Worm (Caenorhabditis elegans) whole organism, late embryonic: Measurements from ENCODE around the gene sri-51.

Experiments used
- C38D4.7 ChIP-seq: fragments of 200-800 bp; sonication (Bioruptor generic); optimal IDR thresholded peaks from 2 replicates; lab custom pipeline; 2018; ENCODE audit warnings: mild to moderate bottlenecking, missing genetic modification characterization, moderate library complexity, missing compliant biosample characterization
- F13H6.1 ChIP-seq: sonication (generic microtip); optimal IDR thresholded peaks from 2 replicates; lab custom pipeline; 2016; ENCODE audit warnings: missing genetic modification characterization, missing compliant biosample characterization
- K02D7.2 ChIP-seq: sonication (generic microtip); optimal IDR thresholded peaks from 2 replicates; lab custom pipeline; 2017; ENCODE audit warnings: mild to moderate bottlenecking, missing genetic modification characterization, missing compliant biosample characterization
- Y22D7AL.16 ChIP-seq: sonication (generic microtip); optimal IDR thresholded peaks from 2 replicates; lab custom pipeline; 2016; ENCODE audit warnings: missing genetic modification characterization, missing compliant biosample characterization
- ama-1 ChIP-seq: fragments of 150-350 bp; optimal IDR thresholded peaks from 2 replicates; lab custom pipeline; 2014
- ceh-14 ChIP-seq: sonication (generic microtip); optimal IDR thresholded peaks from 2 replicates; lab custom pipeline; 2016; ENCODE audit warnings: missing genotype, missing genetic modification characterization, missing compliant biosample characterization
- ceh-18 ChIP-seq: sonication (generic microtip); optimal IDR thresholded peaks from 2 replicates; lab custom pipeline; 2016; ENCODE audit warnings: missing genetic modification characterization, missing compliant biosample characterization
- ceh-19 ChIP-seq: fragments of 200-800 bp; sonication (Bioruptor generic); optimal IDR thresholded peaks from 2 replicates; lab custom pipeline; 2018; ENCODE audit warnings: mild to moderate bottlenecking, missing genetic modification characterization, missing compliant biosample characterization
- ceh-22 ChIP-seq: sonication (generic microtip); optimal IDR thresholded peaks from 2 replicates; lab custom pipeline; 2017; ENCODE audit warnings: missing biosample characterization, missing genetic modification characterization
- ceh-24 ChIP-seq: sonication (generic microtip); optimal IDR thresholded peaks from 2 replicates; lab custom pipeline; 2016; ENCODE audit warnings: mild to moderate bottlenecking, missing genetic modification characterization, missing compliant biosample characterization
- ceh-30 ChIP-seq: fragments of 150-350 bp; optimal IDR thresholded peaks from 2 replicates; lab custom pipeline; 2014; ENCODE audit warnings: missing biosample characterization, missing genetic modification characterization
- ceh-34 ChIP-seq: sonication (generic microtip); optimal IDR thresholded peaks from 2 replicates; lab custom pipeline; 2016; ENCODE audit warnings: mild to moderate bottlenecking, missing genetic modification characterization, missing compliant biosample characterization
- ceh-45 ChIP-seq: fragments of 200-800 bp; sonication (Bioruptor generic); IDR thresholded peaks from 2 replicates; pipeline ENCODE4 v1.3.6; 2022; ENCODE audit warnings: missing genetic modification reagents, missing genetic modification characterization, missing compliant biosample characterization
- ceh-48 ChIP-seq: sonication (generic microtip); optimal IDR thresholded peaks from 2 replicates; lab custom pipeline; 2016; ENCODE audit warnings: missing genetic modification characterization, inconsistent platforms, missing compliant biosample characterization
- ceh-6 ChIP-seq: fragments of 200-800 bp; sonication (Bioruptor generic); optimal IDR thresholded peaks from 2 replicates; lab custom pipeline; 2018; ENCODE audit warnings: mild to moderate bottlenecking, missing genetic modification characterization, missing compliant biosample characterization
- dmd-4 ChIP-seq: sonication (generic microtip); optimal IDR thresholded peaks from 2 replicates; lab custom pipeline; 2016; ENCODE audit warnings: borderline replicate concordance, missing genetic modification characterization, missing compliant biosample characterization
- dve-1 ChIP-seq: sonication (generic microtip); optimal IDR thresholded peaks from 2 replicates; lab custom pipeline; 2017; ENCODE audit warnings: antibody characterized with exemption, mild to moderate bottlenecking, missing genetic modification characterization, missing compliant biosample characterization
- elt-4 ChIP-seq: sonication (generic microtip); optimal IDR thresholded peaks from 2 replicates; lab custom pipeline; 2016; ENCODE audit warnings: missing genetic modification characterization, missing compliant biosample characterization
- eyg-1 ChIP-seq: sonication (generic microtip); optimal IDR thresholded peaks from 2 replicates; lab custom pipeline; 2016; ENCODE audit warnings: missing genotype, missing genetic modification characterization, missing compliant biosample characterization
- fkh-10 ChIP-seq: fragments of 150-350 bp; optimal IDR thresholded peaks from 2 replicates; lab custom pipeline; 2014; ENCODE audit warnings: missing biosample characterization, missing genetic modification reagents, missing genetic modification characterization
- fkh-6 ChIP-seq: sonication (generic microtip); optimal IDR thresholded peaks from 2 replicates; lab custom pipeline; 2016; ENCODE audit warnings: missing genetic modification characterization, missing compliant biosample characterization
- hlh-8 ChIP-seq: sonication (generic microtip); optimal IDR thresholded peaks from 2 replicates; lab custom pipeline; 2016; ENCODE audit warnings: missing genotype, missing genetic modification characterization, missing compliant biosample characterization
- lin-11 ChIP-seq: fragments of 200-800 bp; sonication (Bioruptor generic); optimal IDR thresholded peaks from 2 replicates; lab custom pipeline; 2018; ENCODE audit warnings: mild to moderate bottlenecking, missing genetic modification characterization, missing compliant biosample characterization
- madf-2 ChIP-seq: sonication (generic microtip); optimal IDR thresholded peaks from 2 replicates; lab custom pipeline; 2017; ENCODE audit warnings: missing genetic modification characterization, missing compliant biosample characterization
- odd-2 ChIP-seq: sonication (generic microtip); optimal IDR thresholded peaks from 2 replicates; lab custom pipeline; 2017; ENCODE audit warnings: antibody characterized with exemption, mild to moderate bottlenecking, missing genetic modification characterization, missing compliant biosample characterization
- pax-1 ChIP-seq: fragments of 150-350 bp; optimal IDR thresholded peaks from 2 replicates; lab custom pipeline; 2014; ENCODE audit warnings: missing biosample characterization, missing genetic modification characterization
- pha-2 ChIP-seq: sonication (generic microtip); optimal IDR thresholded peaks from 2 replicates; lab custom pipeline; 2017; ENCODE audit warnings: mild to moderate bottlenecking, missing genetic modification characterization, missing compliant biosample characterization
- pqm-1 ChIP-seq: sonication (generic microtip); optimal IDR thresholded peaks from 2 replicates; lab custom pipeline; 2016; ENCODE audit warnings: missing genetic modification characterization, missing compliant biosample characterization
- pros-1 ChIP-seq: fragments of 150-350 bp; optimal IDR thresholded peaks from 2 replicates; lab custom pipeline; 2014; ENCODE audit warnings: missing biosample characterization, missing genetic modification reagents, missing genetic modification characterization
- sdc-2 ChIP-seq: sonication (generic microtip); optimal IDR thresholded peaks from 2 replicates; lab custom pipeline; 2016; ENCODE audit warnings: missing genotype, missing genetic modification characterization, missing compliant biosample characterization
- syd-9 ChIP-seq: sonication (generic microtip); optimal IDR thresholded peaks from 2 replicates; lab custom pipeline; 2016; ENCODE audit warnings: mild to moderate bottlenecking, missing genetic modification characterization, moderate library complexity, missing compliant biosample characterization
- tbx-2 ChIP-seq: sonication (generic microtip); optimal IDR thresholded peaks from 2 replicates; lab custom pipeline; 2016; ENCODE audit warnings: missing genetic modification characterization, missing compliant biosample characterization
- unc-3 ChIP-seq, 2 experiments: fragments of 200-800 bp in 1 of 2; sonication (Bioruptor generic) in 1 of 2; sonication (generic microtip) in 1 of 2; conservative IDR thresholded peaks in 1 of 2; optimal IDR thresholded peaks in 1 of 2; 2 replicates each; pipeline versions ENCODE4 v1.3.6 to Lab custom; 2016 to 2022; ENCODE audit warnings: missing compliant biosample characterization in 2 of 2, missing genetic modification characterization in 2 of 2, missing genetic modification reagents in 1 of 2
- unc-42 ChIP-seq: sonication (generic microtip); optimal IDR thresholded peaks from 2 replicates; lab custom pipeline; 2016; ENCODE audit warnings: missing genotype, missing genetic modification characterization, missing compliant biosample characterization
- unc-55 ChIP-seq: sonication (generic microtip); optimal IDR thresholded peaks from 2 replicates; lab custom pipeline; 2017; ENCODE audit warnings: missing biosample characterization, missing genetic modification reagents, missing genetic modification characterization
- zip-5 ChIP-seq: sonication (generic microtip); optimal IDR thresholded peaks from 2 replicates; lab custom pipeline; 2016; ENCODE audit warnings: missing genetic modification characterization, missing compliant biosample characterization
- ztf-16 ChIP-seq: sonication (generic microtip); optimal IDR thresholded peaks from 2 replicates; lab custom pipeline; 2017; ENCODE audit warnings: missing genetic modification characterization, missing compliant biosample characterization

sri-51 gene

DNA sequence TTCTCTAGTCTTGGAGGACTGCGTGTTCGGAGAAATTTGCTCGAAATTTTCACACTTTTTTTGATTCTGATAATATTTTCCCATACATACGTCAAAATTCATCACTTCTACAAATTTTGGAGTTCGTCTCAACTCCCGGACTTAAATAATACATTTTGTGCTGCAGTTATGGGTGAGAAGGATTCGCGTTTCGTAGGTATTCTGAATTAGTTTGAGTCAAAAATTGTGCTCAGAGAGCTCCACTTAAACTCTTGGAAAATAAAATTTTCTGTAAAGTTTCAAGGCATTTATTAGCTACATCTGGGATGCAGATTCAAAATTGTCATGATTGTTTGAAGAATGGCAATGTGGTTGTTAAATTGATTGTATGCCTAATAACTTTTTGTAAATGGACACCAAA lies 15.0 kb upstream of the sri-51 start, which contains the start of gene ZC239.4:
TSS of gene ZC239.4 (plus strand) at position 301 of the 400 bp plus-strand sequence.
- TF ChIP-seq odd-2: no peak
- TF ChIP-seq ceh-34 (tag; lab: Kevin White, UChicago): no peak
- TF ChIP-seq syd-9 (tag; lab: Kevin White, UChicago): no peak
- TF ChIP-seq ceh-24 (tag; lab: Kevin White, UChicago): no peak
- TF ChIP-seq K02D7.2 (tag; lab: Kevin White, UChicago): no peak
- no peak for TF ChIP-seq Y22D7AL.16
- TF ChIP-seq C38D4.7 (GFP tag; lab: Kevin White, UChicago): no peak
- TF ChIP-seq ceh-48 (tag; lab: Kevin White, UChicago): no peak
- TF ChIP-seq unc-3 (GFP tag; conservative IDR thresholded peaks at IDR 0.05; lab: Robert Waterston, UW): no peak
- TF ChIP-seq unc-3 (tag; optimal IDR thresholded peaks at IDR 0.05; lab: Kevin White, UChicago): no peak
- TF ChIP-seq pax-1 (tag; lab: Kevin White, UChicago): no peak
- TF ChIP-seq hlh-8 (tag; lab: Kevin White, UChicago): no peak
- TF ChIP-seq ceh-19: no peak

DNA sequence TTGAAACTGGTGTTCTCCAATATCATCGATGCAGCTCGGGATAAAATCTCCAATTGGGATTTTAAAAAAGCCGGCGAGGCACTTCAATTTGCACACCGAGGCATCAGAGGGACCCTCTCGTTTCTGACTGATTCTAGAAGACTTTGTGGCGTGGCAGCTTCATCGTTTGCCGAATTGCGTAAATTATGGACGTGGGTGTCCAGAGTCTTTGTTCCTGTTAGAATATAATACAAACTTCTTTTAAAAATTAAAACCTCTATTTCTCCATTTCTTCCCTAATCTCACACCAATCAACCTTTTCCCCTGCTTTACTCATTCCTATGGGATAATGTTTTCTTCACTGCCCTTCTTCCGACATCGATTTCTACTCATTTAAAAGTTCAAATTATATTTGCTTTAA lies 11.5 kb upstream of the sri-51 start, which contains the start of gene ZC239.5:
TSS of gene ZC239.5 (plus strand) at position 301 of the 400 bp plus-strand sequence.
- TF ChIP-seq lin-11 (tag; lab: Kevin White, UChicago) (no peak), hlh-8 (tag; lab: Kevin White, UChicago) (no peak), C38D4.7 (GFP tag; lab: Kevin White, UChicago) (no peak), odd-2 (no peak), fkh-10 (GFP tag; lab: Kevin White, UChicago) (no peak), fkh-6 (tag; lab: Kevin White, UChicago) (no peak), eyg-1 (tag; lab: Kevin White, UChicago) (no peak), ceh-22 (tag; lab: Kevin White, UChicago) (no peak), ceh-14 (no peak), ceh-45 (no peak), sdc-2 (tag; lab: Kevin White, UChicago) (no peak), pqm-1 (tag; lab: Kevin White, UChicago) (no peak), pros-1 (tag; lab: Kevin White, UChicago) (no peak)

DNA sequence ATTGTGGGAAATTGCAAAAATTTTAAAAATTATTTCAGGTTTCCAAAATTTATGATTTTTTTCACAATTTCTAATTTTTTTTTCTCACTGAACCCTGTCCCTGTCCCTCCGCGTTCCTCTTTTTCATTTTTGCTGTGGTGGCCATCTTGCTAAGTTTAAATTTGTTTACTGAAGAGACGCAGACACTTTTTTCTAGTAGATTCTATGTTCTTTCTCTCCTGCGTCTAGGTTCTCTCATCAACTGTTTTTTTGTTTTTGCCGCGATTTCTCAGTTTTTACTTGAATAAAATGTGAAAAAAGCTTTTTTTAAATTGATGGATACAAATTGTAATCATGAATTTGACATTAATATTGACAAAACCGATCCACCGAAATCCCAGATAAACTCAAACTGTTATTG lies 10.4 kb upstream of the sri-51 start, which contains the start of gene ZC239.6:
TSS of gene ZC239.6 (plus strand) at position 381 of the 400 bp plus-strand sequence.
- TF ChIP-seq unc-42 (no peak), elt-4 (tag; lab: Kevin White, UChicago) (no peak), pha-2 (tag; lab: Kevin White, UChicago) (no peak), zip-5 (no peak), ceh-24 (tag; lab: Kevin White, UChicago) (no peak), fkh-10 (GFP tag; lab: Kevin White, UChicago) (no peak), ceh-19 (no peak), ceh-34 (tag; lab: Kevin White, UChicago) (no peak), ceh-6 (no peak), fkh-6 (tag; lab: Kevin White, UChicago) (no peak), ama-1 (lab: Kevin White, UChicago) (no peak), pax-1 (tag; lab: Kevin White, UChicago) (no peak), ceh-48 (tag; lab: Kevin White, UChicago) (no peak), K02D7.2 (tag; lab: Kevin White, UChicago) (no peak), ztf-16 (tag; lab: Kevin White, UChicago) (no peak), ceh-14 (no peak), F13H6.1 (no peak), unc-55 (GFP tag; lab: Kevin White, UChicago) (no peak), tbx-2 (tag; lab: Kevin White, UChicago) (no peak), ceh-18 (tag; lab: Kevin White, UChicago) (no peak)

DNA sequence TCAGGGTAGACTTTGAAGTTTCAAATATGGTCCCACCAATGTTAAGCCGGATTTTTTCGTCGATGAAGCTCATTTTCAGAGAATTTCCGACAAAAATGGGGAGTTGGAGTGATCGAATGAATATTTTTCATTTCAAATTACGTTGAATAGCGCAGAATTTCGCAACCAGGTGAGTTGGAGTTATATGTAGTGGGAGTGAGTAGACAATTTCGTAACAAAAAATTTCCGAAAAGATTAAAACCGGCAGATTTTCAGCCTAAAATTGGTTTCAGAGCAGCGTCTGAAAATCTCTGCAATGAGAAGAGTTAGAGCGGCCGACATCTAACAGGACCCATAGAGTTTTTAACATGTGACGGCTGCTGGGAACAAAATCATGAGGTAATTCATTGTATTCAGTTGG lies 9.8 kb upstream of the sri-51 start, which contains the start of gene sdz-35:
TSS of gene sdz-35 (minus strand) at position 101 of the 400 bp plus-strand sequence.
- TF ChIP-seq dve-1 (tag; lab: Kevin White, UChicago): no peak
- TF ChIP-seq ceh-30 (tag; lab: Kevin White, UChicago): no peak
- TF ChIP-seq madf-2 (tag; lab: Kevin White, UChicago): no peak
- TF ChIP-seq dmd-4 (tag; lab: Kevin White, UChicago): no peak
- no peak for TF ChIP-seq F13H6.1
- TF ChIP-seq fkh-6 (tag; lab: Kevin White, UChicago): no peak
- TF ChIP-seq ceh-19: no peak
- TF ChIP-seq ceh-6: no peak
